Worm (Caenorhabditis elegans): Measurements from ENCODE around the gene pxd-1.

DNA sequence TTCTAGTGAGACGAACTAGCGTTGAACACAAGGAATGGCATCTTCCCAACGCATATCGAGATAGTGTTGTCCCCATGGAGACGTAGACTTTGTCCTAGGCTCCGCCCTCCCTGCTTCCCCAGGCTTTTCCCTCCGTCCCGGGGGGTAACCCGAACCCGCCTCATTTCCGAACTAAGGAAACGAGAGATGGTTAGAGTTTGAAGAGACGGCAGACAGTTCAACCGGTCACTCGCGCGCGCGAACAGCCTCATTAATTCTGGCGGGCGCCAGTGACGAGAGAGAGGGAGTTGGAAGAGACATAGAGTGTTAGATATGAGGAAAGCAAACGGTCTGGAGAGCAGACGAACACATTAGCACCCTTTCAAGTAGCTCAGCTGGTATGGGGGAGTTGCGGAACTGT lies 31.4 kb downstream of the pxd-1 start:
- TF ChIP-seq B0035.1 (tag; optimal IDR thresholded peaks at IDR 0.05): no peak
- no peak for TF ChIP-seq snpc-4 (GFP tag; optimal IDR thresholded peaks at IDR 0.05)
- TF ChIP-seq snpc-4 (tag; optimal IDR thresholded peaks at IDR 0.05): no peak
- TF ChIP-seq F22D6.2 (tag; optimal IDR thresholded peaks at IDR 0.05): no peak
- no peak for TF ChIP-seq cebp-2 (GFP tag; IDR thresholded peaks at IDR 0.05)
- TF ChIP-seq ama-1 (optimal IDR thresholded peaks at IDR 0.05): no peak
- no peak for TF ChIP-seq ama-1 (GFP tag; optimal IDR thresholded peaks at IDR 0.05)
- no peak for TF ChIP-seq nhr-120 (GFP tag; IDR thresholded peaks at IDR 0.05)
- TF ChIP-seq unc-62 (GFP tag; optimal IDR thresholded peaks at IDR 0.05): no peak
- no peak for TF ChIP-seq nfya-2 (GFP tag; IDR thresholded peaks at IDR 0.05)
- TF ChIP-seq F23B12.7 (tag; optimal IDR thresholded peaks at IDR 0.05; ENCODE audit: insufficient read depth): no peak
- no peak for TF ChIP-seq rec-8 (tag; optimal IDR thresholded peaks at IDR 0.05)
- TF ChIP-seq F39B2.1 (GFP tag; IDR thresholded peaks at IDR 0.05): no peak
